Worm (Caenorhabditis elegans) whole organism, L3 larva: ENCODE results near the gene C49F8.14.
A peak's percentile ranks its signal among the peaks of the same experiment; 100 is the strongest.

Experiments
- ama-1 ChIP-seq: fragments of 150-350 bp; optimal IDR thresholded peaks from 2 replicates; lab custom pipeline; 2018
- ceh-9 ChIP-seq: sonication (generic microtip); optimal IDR thresholded peaks from 2 replicates; lab custom pipeline; 2018; ENCODE audit warnings: missing biosample characterization, missing genetic modification characterization
- lin-39 ChIP-seq: fragments of 150-350 bp; optimal IDR thresholded peaks from 2 replicates; lab custom pipeline; 2018; ENCODE audit warnings: missing biosample characterization, missing genetic modification reagents, missing genetic modification characterization
- nhr-237 ChIP-seq: fragments of 150-350 bp; optimal IDR thresholded peaks from 2 replicates; lab custom pipeline; 2014; ENCODE audit warnings: missing biosample characterization, missing genetic modification characterization
- nhr-25 ChIP-seq: sonication (generic microtip); optimal IDR thresholded peaks from 2 replicates; lab custom pipeline; 2017; ENCODE audit warnings: missing biosample characterization, missing genetic modification characterization
- nhr-43 ChIP-seq: sonication (generic microtip); optimal IDR thresholded peaks from 2 replicates; lab custom pipeline; 2016; ENCODE audit warnings: mild to moderate bottlenecking, missing genetic modification characterization, missing compliant biosample characterization; ENCODE audit not compliant: poor library complexity, severe bottlenecking
- skn-1 ChIP-seq: fragments of 150-350 bp; optimal IDR thresholded peaks from 2 replicates; lab custom pipeline; 2014; ENCODE audit warnings: missing biosample characterization, missing genetic modification characterization
- snpc-4 ChIP-seq: fragments of 150-350 bp; optimal IDR thresholded peaks from 2 replicates; lab custom pipeline; 2014; ENCODE audit warnings: missing biosample characterization, missing genetic modification characterization
- tbx-2 ChIP-seq: sonication (generic microtip); optimal IDR thresholded peaks from 2 replicates; lab custom pipeline; 2016; ENCODE audit warnings: mild to moderate bottlenecking, missing genetic modification characterization, missing compliant biosample characterization
- zag-1 ChIP-seq: fragments of 150-350 bp; optimal IDR thresholded peaks from 2 replicates; lab custom pipeline; 2014; ENCODE audit warnings: missing biosample characterization, missing genetic modification characterization
- ztf-11 ChIP-seq: fragments of 150-350 bp; optimal IDR thresholded peaks from 2 replicates; lab custom pipeline; 2014; ENCODE audit warnings: missing biosample characterization, missing genetic modification characterization

- TF ChIP-seq ztf-11 (no peak), nhr-237 (tag; lab: Kevin White, UChicago) (no peak), nhr-25 (tag; lab: Kevin White, UChicago) (no peak), ama-1 (lab: Kevin White, UChicago) (no peak), zag-1 (no peak), ceh-9 (tag; lab: Kevin White, UChicago) (no peak), skn-1 (tag; lab: Kevin White, UChicago) (no peak), snpc-4 (no peak), lin-39 (tag; lab: Kevin White, UChicago) (peak; percentile 41), tbx-2 (no peak), nhr-43 (tag; lab: Kevin White, UChicago) (no peak)
Measured at ce11 chrX:13414974-13415373, 38.2 kb upstream of the C49F8.14 start.
